Fruit fly (Drosophila melanogaster): ENCODE results near the gene PIG-F.

Gene PIG-F

DNA sequence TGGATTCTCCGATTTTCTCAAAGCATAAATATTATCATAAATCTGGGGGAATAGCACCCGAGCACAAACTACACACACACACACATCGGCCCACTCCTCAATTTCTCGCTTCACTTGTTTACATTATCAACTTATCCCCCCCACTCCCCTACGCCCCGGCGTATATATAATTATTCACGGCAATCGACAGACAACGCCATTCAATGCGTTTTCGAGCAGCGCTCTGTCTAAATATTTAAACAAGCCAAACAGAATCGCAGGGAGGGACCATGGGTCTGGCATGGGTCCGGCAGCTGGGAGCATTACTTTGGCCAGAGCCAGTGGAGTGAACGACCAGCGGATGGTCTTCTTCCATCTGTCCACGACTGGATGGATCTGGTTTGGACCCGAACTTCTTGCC, 36.6 kb upstream of the PIG-F start (continued):
- TF ChIP-seq E2f1 (GFP tag; IDR thresholded peaks at IDR 0.05) (no peak), CG7357 (GFP tag; IDR thresholded peaks at IDR 0.05) (no peak), sc (optimal IDR thresholded peaks at IDR 0.05) (no peak), sc (GFP tag; optimal IDR thresholded peaks at IDR 0.05) (peak; percentile 12), Ada2b (GFP tag; IDR thresholded peaks at IDR 0.05) (0 out of 2 replicates have a peak, but pooled peaks have one; percentile 7), corto (GFP tag; optimal IDR thresholded peaks at IDR 0.05) (no peak), CG11093 (GFP tag; IDR thresholded peaks at IDR 0.05) (no peak), Lhr (GFP tag; optimal IDR thresholded peaks at IDR 0.05) (peak; percentile 18), Mrtf (GFP tag; IDR thresholded peaks at IDR 0.05) (no peak), Fer3 (tag; optimal IDR thresholded peaks at IDR 0.05) (peak; percentile 18), gt (GFP tag; IDR thresholded peaks at IDR 0.05) (no peak), CG5245 (GFP tag; optimal IDR thresholded peaks at IDR 0.05) (no peak), sna (GFP tag; IDR thresholded peaks at IDR 0.05; ENCODE audit: partially characterized antibody) (no peak), CG11456 (GFP tag; IDR thresholded peaks at IDR 0.05) (no peak), org-1 (GFP tag; optimal IDR thresholded peaks at IDR 0.05) (peak; percentile 80), prd (optimal IDR thresholded peaks at IDR 0.05) (no peak), prd (GFP tag; IDR thresholded peaks at IDR 0.05) (no peak), fd3F (GFP tag; optimal IDR thresholded peaks at IDR 0.05) (no peak), sim (GFP tag; IDR thresholded peaks at IDR 0.05) (no peak), Trl (optimal IDR thresholded peaks at IDR 0.05) (no peak), Trl (GFP tag; optimal IDR thresholded peaks at IDR 0.05) (peak; percentile 2), CG10979 (tag; optimal IDR thresholded peaks at IDR 0.05) (peak; percentile 20), Usf (GFP tag; optimal IDR thresholded peaks at IDR 0.05) (no peak), eve (GFP tag; optimal IDR thresholded peaks at IDR 0.05) (no peak), Ptx1 (GFP tag; IDR thresholded peaks at IDR 0.05) (no peak), CG7987 (GFP tag; optimal IDR thresholded peaks at IDR 0.05) (peak; percentile 65), wor (GFP tag; IDR thresholded peaks at IDR 0.05) (no peak), CHES-1-like (GFP tag; optimal IDR thresholded peaks at IDR 0.05) (no peak), CG3726 (GFP tag; IDR thresholded peaks at IDR 0.05) (no peak), sqz (GFP tag; optimal IDR thresholded peaks at IDR 0.05) (peak; percentile 24), oc (tag; optimal IDR thresholded peaks at IDR 0.05) (peak; percentile 47), zfh2 (GFP tag; optimal IDR thresholded peaks at IDR 0.05) (no peak), CG17829 (tag; optimal IDR thresholded peaks at IDR 0.05) (no peak), CG6272 (GFP tag; IDR thresholded peaks at IDR 0.05) (no peak), CG1832 (GFP tag; optimal IDR thresholded peaks at IDR 0.05) (no peak), CG4404 (GFP tag; IDR thresholded peaks at IDR 0.05) (no peak), CG10654 (GFP tag; optimal IDR thresholded peaks at IDR 0.05) (peak; percentile 8), bcd (GFP tag; optimal IDR thresholded peaks at IDR 0.05) (peak; percentile 16), CG9609 (GFP tag; optimal IDR thresholded peaks at IDR 0.05) (no peak), ara (GFP tag; IDR thresholded peaks at IDR 0.05) (peak; percentile 42; the same call in 1 of the 2 replicates), Spps (tag; optimal IDR thresholded peaks at IDR 0.05) (no peak), bsh (GFP tag; optimal IDR thresholded peaks at IDR 0.05) (peak in 1 of 2 experiments; percentile 59), Chrac-16 (GFP tag; optimal IDR thresholded peaks at IDR 0.05) (no peak), Hr39 (optimal IDR thresholded peaks at IDR 0.05) (no peak), Asciz (GFP tag; optimal IDR thresholded peaks at IDR 0.05) (peak; percentile 57), scrt (GFP tag; optimal IDR thresholded peaks at IDR 0.05) (no peak), Tbp (GFP tag; optimal IDR thresholded peaks at IDR 0.05) (no peak), chif (GFP tag; optimal IDR thresholded peaks at IDR 0.05) (peak; percentile 4 to 25), CG2875 (GFP tag; optimal IDR thresholded peaks at IDR 0.05) (peak; percentile 79), yki (optimal IDR thresholded peaks at IDR 0.05) (no peak), CG5180 (GFP tag; optimal IDR thresholded peaks at IDR 0.05) (no peak), CG10431 (GFP tag; optimal IDR thresholded peaks at IDR 0.05) (peak; percentile 47), tna (GFP tag; IDR thresholded peaks at IDR 0.05; ENCODE audit: partially characterized antibody) (no peak), maf-S (GFP tag; optimal IDR thresholded peaks at IDR 0.05) (no peak)

Data from whole organism, embryonic.